Worm (Caenorhabditis elegans): ENCODE data around the gene C08E3.14.

Gene C08E3.14

DNA sequence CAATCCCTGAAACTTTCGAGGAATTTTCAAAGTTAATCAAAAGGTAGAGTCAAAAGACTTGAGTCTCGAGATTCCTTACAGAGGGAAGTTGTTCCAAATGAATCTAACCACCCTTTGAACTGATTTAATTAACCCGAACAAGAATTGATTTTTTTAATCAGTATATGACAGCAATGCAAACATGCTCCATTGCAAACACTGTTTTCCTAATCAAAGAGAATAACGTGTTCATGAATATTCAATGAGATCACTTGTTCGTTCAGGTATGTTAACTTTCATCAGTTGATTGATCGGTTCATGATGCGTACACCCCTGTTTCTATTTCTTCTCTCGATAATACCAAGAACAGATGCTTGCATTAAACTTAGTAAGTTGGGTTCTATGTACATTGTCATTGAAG, at the start of gene C08E3.14:
Gene C08E3.14 (plus strand): TSS at position 301 of the 400 bp plus-strand sequence.
- TF ChIP-seq hmbx-1 (tag; optimal IDR thresholded peaks at IDR 0.05): no peak
- no peak for TF ChIP-seq ceh-13 (GFP tag; optimal IDR thresholded peaks at IDR 0.05)
- no peak for TF ChIP-seq hnd-1 (tag; optimal IDR thresholded peaks at IDR 0.05)
- no peak for TF ChIP-seq aly-1 (tag; optimal IDR thresholded peaks at IDR 0.05)
- no peak for TF ChIP-seq flt-1 (GFP tag; IDR thresholded peaks at IDR 0.05)
- no peak for TF ChIP-seq ama-1 (optimal IDR thresholded peaks at IDR 0.05)
- no peak for TF ChIP-seq scrt-1 (GFP tag; IDR thresholded peaks at IDR 0.05)
- no peak for TF ChIP-seq ceh-36 (tag; optimal IDR thresholded peaks at IDR 0.05)

DNA sequence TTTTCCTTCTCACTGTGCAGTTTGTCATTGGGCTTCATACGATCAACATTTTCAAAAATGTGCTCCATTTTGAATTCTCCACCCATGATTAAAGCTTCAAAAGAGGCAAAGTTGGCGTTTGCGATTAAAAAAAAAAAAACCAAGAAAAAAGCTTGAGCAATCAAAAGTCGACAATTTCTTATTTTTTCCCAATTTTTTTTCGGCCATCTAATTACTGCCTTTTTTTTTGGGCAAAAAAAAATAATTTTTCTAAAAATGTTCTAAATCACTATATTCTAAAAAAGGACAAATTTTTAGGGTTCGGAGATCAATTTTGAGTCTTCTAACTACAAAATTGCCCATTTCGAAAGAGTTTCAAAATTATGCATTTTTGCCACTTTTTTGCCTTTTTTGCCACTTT, 49.7 kb upstream of the C08E3.14 start, which contains the start of gene K05F6.10:
Gene K05F6.10 (minus strand): TSS at position 101 of the 400 bp plus-strand sequence.
- TF ChIP-seq sea-1 (GFP tag; conservative IDR thresholded peaks at IDR 0.05) (no peak), hmbx-1 (tag; optimal IDR thresholded peaks at IDR 0.05) (no peak), ama-1 (optimal IDR thresholded peaks at IDR 0.05) (no peak), pes-1 (GFP tag; IDR thresholded peaks at IDR 0.05) (no peak), F13C5.2 (tag; optimal IDR thresholded peaks at IDR 0.05) (no peak), B0310.2 (tag; optimal IDR thresholded peaks at IDR 0.05) (no peak), tbx-37 (GFP tag; conservative IDR thresholded peaks at IDR 0.05) (no peak), ets-7 (tag; optimal IDR thresholded peaks at IDR 0.05) (no peak), hmg-4 (GFP tag; optimal IDR thresholded peaks at IDR 0.05) (no peak), ceh-13 (GFP tag; optimal IDR thresholded peaks at IDR 0.05) (no peak), tra-4 (tag; optimal IDR thresholded peaks at IDR 0.05) (no peak), flt-1 (GFP tag; IDR thresholded peaks at IDR 0.05) (no peak), scrt-1 (GFP tag; IDR thresholded peaks at IDR 0.05) (no peak), ceh-36 (tag; optimal IDR thresholded peaks at IDR 0.05) (no peak)

DNA sequence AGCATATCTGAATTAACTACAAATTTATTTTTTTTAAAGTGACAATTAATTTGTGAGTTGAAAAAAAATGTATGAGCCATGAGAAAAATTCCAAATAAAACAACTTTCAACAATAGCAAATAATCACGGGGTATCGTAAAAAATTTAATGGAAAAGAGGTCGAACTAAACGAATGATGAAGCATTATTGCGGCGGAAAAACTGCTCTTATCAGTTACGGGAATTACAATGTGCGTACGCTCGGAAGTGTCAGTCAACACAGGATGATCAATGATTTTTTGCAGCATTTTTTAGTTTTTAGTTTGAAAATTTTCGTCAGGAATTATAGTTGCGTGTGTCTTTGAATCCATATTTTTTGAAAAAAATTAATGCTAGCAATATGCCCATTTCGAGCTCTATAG, 49.0 kb upstream of the C08E3.14 start:
- TF ChIP-seq hnd-1 (tag; optimal IDR thresholded peaks at IDR 0.05) (no peak), pes-1 (GFP tag; IDR thresholded peaks at IDR 0.05) (no peak), flt-1 (GFP tag; IDR thresholded peaks at IDR 0.05) (no peak), tra-4 (tag; optimal IDR thresholded peaks at IDR 0.05) (no peak), hmbx-1 (tag; optimal IDR thresholded peaks at IDR 0.05) (no peak), F13C5.2 (tag; optimal IDR thresholded peaks at IDR 0.05) (no peak), ceh-13 (GFP tag; optimal IDR thresholded peaks at IDR 0.05) (no peak), ama-1 (optimal IDR thresholded peaks at IDR 0.05) (no peak), aly-1 (tag; optimal IDR thresholded peaks at IDR 0.05) (no peak), scrt-1 (GFP tag; IDR thresholded peaks at IDR 0.05) (no peak), tbx-11 (GFP tag; IDR thresholded peaks at IDR 0.05) (no peak), hmg-4 (GFP tag; optimal IDR thresholded peaks at IDR 0.05) (no peak), ceh-36 (tag; optimal IDR thresholded peaks at IDR 0.05) (no peak), B0310.2 (tag; optimal IDR thresholded peaks at IDR 0.05) (no peak), ets-7 (tag; optimal IDR thresholded peaks at IDR 0.05) (no peak), sea-1 (GFP tag; conservative IDR thresholded peaks at IDR 0.05) (no peak), tbx-37 (GFP tag; conservative IDR thresholded peaks at IDR 0.05) (no peak)

DNA sequence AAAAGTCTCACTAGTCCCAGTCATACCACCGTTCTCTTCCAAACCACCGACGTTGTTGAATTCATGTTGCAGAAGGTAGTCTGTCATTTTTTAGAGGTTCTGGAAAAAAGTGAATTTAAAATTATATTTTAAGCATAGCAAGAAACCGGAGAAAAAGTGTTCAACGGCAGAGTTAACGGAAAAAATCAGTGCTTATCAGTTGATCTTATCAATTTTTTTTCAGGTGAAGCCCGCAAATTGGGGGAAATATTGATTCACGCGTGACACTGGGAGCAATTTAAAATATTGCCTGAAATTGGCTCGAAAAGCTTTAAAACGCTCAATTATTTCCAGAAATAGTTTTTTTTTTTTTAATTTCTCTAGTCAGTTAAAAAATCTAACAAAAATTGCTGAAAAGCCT, 45.9 kb upstream of the C08E3.14 start, which contains the start of gene math-38:
Gene math-38 (minus strand): TSS at position 101 of the 400 bp plus-strand sequence.
- TF ChIP-seq pes-1 (GFP tag; IDR thresholded peaks at IDR 0.05) (no peak), ceh-13 (GFP tag; optimal IDR thresholded peaks at IDR 0.05) (no peak), ets-7 (tag; optimal IDR thresholded peaks at IDR 0.05) (no peak), aly-1 (tag; optimal IDR thresholded peaks at IDR 0.05) (no peak), hmbx-1 (tag; optimal IDR thresholded peaks at IDR 0.05) (no peak), scrt-1 (GFP tag; IDR thresholded peaks at IDR 0.05) (no peak), hnd-1 (tag; optimal IDR thresholded peaks at IDR 0.05) (no peak), tbx-37 (GFP tag; conservative IDR thresholded peaks at IDR 0.05) (no peak), ama-1 (optimal IDR thresholded peaks at IDR 0.05) (no peak)

DNA sequence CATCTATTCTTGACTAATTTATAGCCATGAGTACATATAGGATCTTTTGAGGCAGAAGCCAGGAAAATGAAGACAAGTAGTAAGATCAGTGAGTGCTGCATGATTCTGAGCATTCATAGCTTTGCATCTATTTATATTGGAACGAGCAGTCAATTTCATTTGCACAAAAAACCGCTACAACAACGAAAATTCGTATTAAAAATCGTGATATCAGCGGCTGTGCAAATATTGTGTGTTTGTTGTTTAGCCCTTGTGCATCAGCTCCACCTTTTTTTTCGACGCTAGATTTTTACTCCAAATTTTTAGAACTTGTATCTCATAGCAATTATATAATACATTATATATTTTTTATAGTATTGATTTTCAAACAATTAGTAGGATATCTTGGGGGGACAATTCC, 41.6 kb upstream of the C08E3.14 start, which contains the start of gene clec-21:
Gene clec-21 (minus strand): TSS at position 101 of the 400 bp plus-strand sequence.
- TF ChIP-seq tbx-37 (GFP tag; conservative IDR thresholded peaks at IDR 0.05) (no peak), hnd-1 (tag; optimal IDR thresholded peaks at IDR 0.05) (no peak), tbx-11 (GFP tag; IDR thresholded peaks at IDR 0.05) (no peak), B0310.2 (tag; optimal IDR thresholded peaks at IDR 0.05) (no peak), scrt-1 (GFP tag; IDR thresholded peaks at IDR 0.05) (no peak), ceh-36 (tag; optimal IDR thresholded peaks at IDR 0.05) (no peak), flt-1 (GFP tag; IDR thresholded peaks at IDR 0.05) (no peak), hmg-4 (GFP tag; optimal IDR thresholded peaks at IDR 0.05) (no peak), sea-1 (GFP tag; conservative IDR thresholded peaks at IDR 0.05) (no peak), ceh-13 (GFP tag; optimal IDR thresholded peaks at IDR 0.05) (no peak), pes-1 (GFP tag; IDR thresholded peaks at IDR 0.05) (no peak), F13C5.2 (tag; optimal IDR thresholded peaks at IDR 0.05) (no peak), aly-1 (tag; optimal IDR thresholded peaks at IDR 0.05) (no peak), tra-4 (tag; optimal IDR thresholded peaks at IDR 0.05) (no peak)

DNA sequence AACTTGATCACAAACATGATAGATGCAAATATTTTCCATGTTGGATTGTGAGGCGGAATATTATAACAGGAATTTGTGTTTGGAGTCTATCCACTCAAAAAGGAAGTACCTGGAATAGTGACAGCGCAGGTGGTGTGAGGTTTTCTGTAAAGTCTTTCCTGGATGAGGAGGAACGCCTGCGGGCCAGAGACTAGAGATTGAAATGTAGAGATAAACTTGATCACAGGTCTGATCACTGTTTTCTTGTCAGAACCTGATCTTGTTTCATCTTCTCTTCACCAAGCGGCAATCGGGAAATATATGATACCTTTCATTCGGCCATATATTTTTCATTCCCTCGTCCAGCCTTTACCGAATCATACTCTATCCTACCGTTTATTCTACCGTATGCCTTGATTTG, 39.5 kb upstream of the C08E3.14 start, which contains the start of gene T07H3.8:
Gene T07H3.8 (plus strand): TSS at position 301 of the 400 bp plus-strand sequence.
- no peak for TF ChIP-seq ceh-36 (tag; optimal IDR thresholded peaks at IDR 0.05)
- TF ChIP-seq aly-1 (tag; optimal IDR thresholded peaks at IDR 0.05): no peak
- TF ChIP-seq F13C5.2 (tag; optimal IDR thresholded peaks at IDR 0.05): no peak
- TF ChIP-seq scrt-1 (GFP tag; IDR thresholded peaks at IDR 0.05): no peak
- TF ChIP-seq tbx-11 (GFP tag; IDR thresholded peaks at IDR 0.05): no peak
- no peak for TF ChIP-seq B0310.2 (tag; optimal IDR thresholded peaks at IDR 0.05)
- TF ChIP-seq ceh-13 (GFP tag; optimal IDR thresholded peaks at IDR 0.05): no peak
- TF ChIP-seq hmbx-1 (tag; optimal IDR thresholded peaks at IDR 0.05): no peak
- TF ChIP-seq hnd-1 (tag; optimal IDR thresholded peaks at IDR 0.05): no peak
- no peak for TF ChIP-seq tra-4 (tag; optimal IDR thresholded peaks at IDR 0.05)
- no peak for TF ChIP-seq hmg-4 (GFP tag; optimal IDR thresholded peaks at IDR 0.05)
- TF ChIP-seq ets-7 (tag; optimal IDR thresholded peaks at IDR 0.05): no peak
- TF ChIP-seq tbx-37 (GFP tag; conservative IDR thresholded peaks at IDR 0.05): no peak
- TF ChIP-seq sea-1 (GFP tag; conservative IDR thresholded peaks at IDR 0.05): no peak
- TF ChIP-seq flt-1 (GFP tag; IDR thresholded peaks at IDR 0.05): no peak
- TF ChIP-seq ama-1 (optimal IDR thresholded peaks at IDR 0.05): no peak

DNA sequence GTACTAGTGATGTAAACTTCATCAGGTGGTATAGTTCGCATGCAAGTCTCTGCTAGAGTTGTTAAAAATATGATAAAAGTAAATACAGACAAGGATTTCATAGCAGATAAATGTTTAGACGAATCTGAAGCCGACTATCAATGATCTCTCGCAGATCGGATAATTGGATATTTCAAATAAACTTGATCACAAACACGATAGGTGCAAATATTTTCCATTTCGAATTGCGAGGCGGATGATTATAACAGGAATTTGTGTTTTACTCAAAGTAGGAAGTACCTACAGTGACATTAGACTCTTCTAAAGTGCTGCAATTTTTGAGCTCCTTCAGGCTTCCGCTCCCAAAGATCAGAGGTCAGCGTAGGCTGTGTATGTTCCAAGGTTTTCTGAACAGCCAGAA, 35.9 kb upstream of the C08E3.14 start, which contains the start of gene T07H3.7:
Gene T07H3.7 (minus strand): TSS at position 101 of the 400 bp plus-strand sequence.
- TF ChIP-seq tbx-11 (GFP tag; IDR thresholded peaks at IDR 0.05) (no peak), hmg-4 (GFP tag; optimal IDR thresholded peaks at IDR 0.05) (no peak), ceh-36 (tag; optimal IDR thresholded peaks at IDR 0.05) (no peak), sea-1 (GFP tag; conservative IDR thresholded peaks at IDR 0.05) (no peak), scrt-1 (GFP tag; IDR thresholded peaks at IDR 0.05) (no peak), F13C5.2 (tag; optimal IDR thresholded peaks at IDR 0.05) (no peak), ets-7 (tag; optimal IDR thresholded peaks at IDR 0.05) (no peak), tra-4 (tag; optimal IDR thresholded peaks at IDR 0.05) (no peak), pes-1 (GFP tag; IDR thresholded peaks at IDR 0.05) (no peak), flt-1 (GFP tag; IDR thresholded peaks at IDR 0.05) (no peak), hmbx-1 (tag; optimal IDR thresholded peaks at IDR 0.05) (no peak), tbx-37 (GFP tag; conservative IDR thresholded peaks at IDR 0.05) (no peak), hnd-1 (tag; optimal IDR thresholded peaks at IDR 0.05) (no peak), B0310.2 (tag; optimal IDR thresholded peaks at IDR 0.05) (no peak)

Measured in whole organism, early embryonic.